Fruit fly (Drosophila melanogaster) whole organism, embryonic: ENCODE measurements around the gene CG6136.

Experiments
- BEAF-32 ChIP-seq: fragments of 200-800 bp; sonication (Bioruptor generic); optimal IDR thresholded peaks from 3 replicates; lab custom pipeline; 2017; ENCODE audit warnings: missing biosample characterization, missing genetic modification characterization, mild to moderate bottlenecking, moderate library complexity, missing genetic modification reagents
- C15 ChIP-seq: fragments of 200-800 bp; sonication (Bioruptor generic); IDR thresholded peaks from 3 replicates; pipeline ENCODE4 v1.3.6; 2022; ENCODE audit warnings: missing biosample characterization, missing genetic modification characterization
- CG10543 ChIP-seq: fragments of 200-800 bp; sonication (Bioruptor generic); optimal IDR thresholded peaks from 3 replicates; lab custom pipeline; 2017; ENCODE audit warnings: missing biosample characterization, mild to moderate bottlenecking, missing genetic modification characterization, moderate library complexity
- CG10565 ChIP-seq: fragments of 200-800 bp; sonication (Bioruptor generic); optimal IDR thresholded peaks from 3 replicates; lab custom pipeline; 2016; ENCODE audit warnings: missing biosample characterization, mild to moderate bottlenecking, missing genetic modification characterization
- CG10979 ChIP-seq: fragments of 200-800 bp; sonication (Bioruptor generic); optimal IDR thresholded peaks from 2 replicates; lab custom pipeline; 2018; ENCODE audit warnings: missing biosample characterization, mild to moderate bottlenecking, missing genetic modification characterization, moderate library complexity
- CG11093 ChIP-seq: fragments of 200-800 bp; sonication (Bioruptor generic); IDR thresholded peaks from 3 replicates; pipeline ENCODE4 v1.3.6; 2022; ENCODE audit warnings: missing biosample characterization, missing genetic modification characterization
- CG11723 ChIP-seq: fragments of 200-800 bp; sonication (Bioruptor generic); optimal IDR thresholded peaks from 2 replicates; lab custom pipeline; 2017; ENCODE audit warnings: missing biosample characterization, mild to moderate bottlenecking, missing genetic modification characterization
- CG12299 ChIP-seq: fragments of 200-800 bp; sonication (Bioruptor generic); optimal IDR thresholded peaks from 2 replicates; lab custom pipeline; 2018; ENCODE audit warnings: missing biosample characterization, mild to moderate bottlenecking, missing genetic modification characterization
- CG14667 ChIP-seq: fragments of 200-800 bp; sonication (Bioruptor generic); IDR thresholded peaks from 2 replicates; pipeline ENCODE4 v1.3.6; 2022; ENCODE audit warnings: missing biosample characterization, missing genetic modification characterization
- CG14965 ChIP-seq: fragments of 200-800 bp; sonication (Bioruptor generic); optimal IDR thresholded peaks from 2 replicates; lab custom pipeline; 2016; ENCODE audit warnings: missing biosample characterization, missing genetic modification characterization, borderline replicate concordance
- CG15479 ChIP-seq: fragments of 200-800 bp; sonication (Bioruptor generic); optimal IDR thresholded peaks from 3 replicates; lab custom pipeline; 2019; ENCODE audit warnings: missing biosample characterization, mild to moderate bottlenecking, missing genetic modification characterization, moderate library complexity
- CG17359 ChIP-seq: fragments of 200-800 bp; sonication (Bioruptor generic); optimal IDR thresholded peaks from 3 replicates; lab custom pipeline; 2018; ENCODE audit warnings: missing biosample characterization, mild to moderate bottlenecking, missing genetic modification characterization, moderate library complexity
- CG17361 ChIP-seq: fragments of 200-800 bp; sonication (Bioruptor generic); IDR thresholded peaks from 3 replicates; pipeline ENCODE4 v1.3.6; 2022; ENCODE audit warnings: missing biosample characterization, missing genetic modification characterization
- CG31441 ChIP-seq: fragments of 200-800 bp; sonication (Bioruptor generic); IDR thresholded peaks from 2 replicates; pipeline ENCODE4 v1.3.6; 2022; ENCODE audit warnings: missing biosample characterization, missing genetic modification characterization
- CG32767 ChIP-seq: fragments of 200-800 bp; sonication (Bioruptor generic); IDR thresholded peaks from 2 replicates; pipeline ENCODE4 v1.3.6; 2022; ENCODE audit warnings: missing biosample characterization, missing genetic modification characterization
- CG3995 ChIP-seq: fragments of 200-800 bp; sonication (Bioruptor generic); optimal IDR thresholded peaks from 3 replicates; lab custom pipeline; 2016; ENCODE audit warnings: missing biosample characterization, missing genetic modification characterization
- CG42726 ChIP-seq: fragments of 200-800 bp; sonication (Bioruptor generic); IDR thresholded peaks from 2 replicates; pipeline ENCODE4 v1.3.6; 2022; ENCODE audit warnings: missing biosample characterization, missing genetic modification characterization; ENCODE audit not compliant: partially characterized antibody
- CG4730 ChIP-seq: fragments of 200-800 bp; sonication (Bioruptor generic); IDR thresholded peaks from 2 replicates; pipeline ENCODE4 v1.3.6; 2022; ENCODE audit warnings: missing biosample characterization, missing genetic modification characterization
- CG5180 ChIP-seq: fragments of 200-800 bp; sonication (Bioruptor generic); optimal IDR thresholded peaks from 3 replicates; lab custom pipeline; 2017; ENCODE audit warnings: missing biosample characterization, missing genetic modification characterization, mild to moderate bottlenecking, moderate library complexity, missing genetic modification reagents
- CG7839 ChIP-seq: fragments of 200-800 bp; sonication (Bioruptor generic); optimal IDR thresholded peaks from 3 replicates; lab custom pipeline; 2018; ENCODE audit warnings: missing biosample characterization, mild to moderate bottlenecking, missing genetic modification characterization, moderate library complexity
- CG8478 ChIP-seq: fragments of >200 bp; optimal IDR thresholded peaks from 2 replicates; lab custom pipeline; 2018
- CG9437 ChIP-seq: fragments of 200-800 bp; sonication (Bioruptor generic); optimal IDR thresholded peaks from 2 replicates; lab custom pipeline; 2018; ENCODE audit warnings: missing biosample characterization, mild to moderate bottlenecking, missing genetic modification characterization
- CG9609 ChIP-seq: fragments of 200-800 bp; sonication (Bioruptor generic); optimal IDR thresholded peaks from 3 replicates; lab custom pipeline; 2016; ENCODE audit warnings: missing biosample characterization, missing genetic modification characterization
- CTCF ChIP-seq: fragments of 200-800 bp; sonication (Bioruptor generic); optimal IDR thresholded peaks from 2 replicates; lab custom pipeline; 2017; ENCODE audit warnings: missing biosample characterization, mild to moderate bottlenecking, missing genetic modification characterization, moderate library complexity
- Chrac-16 ChIP-seq: fragments of 200-800 bp; sonication (Bioruptor generic); optimal IDR thresholded peaks from 3 replicates; lab custom pipeline; 2016; ENCODE audit warnings: missing biosample characterization, missing genetic modification characterization
- Doc2 ChIP-seq: fragments of 200-800 bp; sonication (Bioruptor generic); IDR thresholded peaks from 2 replicates; pipeline ENCODE4 v1.3.6; 2022; ENCODE audit warnings: missing biosample characterization, missing genetic modification characterization
- Fer3 ChIP-seq: fragments of 200-800 bp; sonication (Bioruptor generic); optimal IDR thresholded peaks from 2 replicates; lab custom pipeline; 2018; ENCODE audit warnings: missing biosample characterization, mild to moderate bottlenecking, missing genetic modification characterization, moderate library complexity
- Jarid2 ChIP-seq: fragments of 200-800 bp; sonication (Bioruptor generic); optimal IDR thresholded peaks from 3 replicates; lab custom pipeline; 2017; ENCODE audit warnings: mild to moderate bottlenecking, missing biosample characterization, missing genetic modification reagents, missing genetic modification characterization
- Med ChIP-seq: fragments of 200-800 bp; sonication (Bioruptor generic); peaks from one replicate; lab custom pipeline; 2016; ENCODE audit warnings: missing biosample characterization, missing genetic modification characterization, mild to moderate bottlenecking, inconsistent platforms, moderate library complexity
- Meics ChIP-seq: fragments of 200-800 bp; sonication (Bioruptor generic); optimal IDR thresholded peaks from 2 replicates; lab custom pipeline; 2017; ENCODE audit warnings: missing biosample characterization, mild to moderate bottlenecking, missing genetic modification characterization
- Nf-YB ChIP-seq: fragments of 200-800 bp; sonication (Bioruptor generic); optimal IDR thresholded peaks from 3 replicates; lab custom pipeline; 2019; ENCODE audit warnings: missing biosample characterization, mild to moderate bottlenecking, missing genetic modification characterization, moderate library complexity
- Pdp1 ChIP-seq, 2 experiments: fragments of 200-800 bp; sonication (Bioruptor generic); optimal IDR thresholded peaks; 3 replicates each; lab custom pipeline; 2016; ENCODE audit warnings: missing biosample characterization in 2 of 2, missing genetic modification characterization in 2 of 2, mild to moderate bottlenecking in 1 of 2, moderate library complexity in 1 of 2
- Ptx1 ChIP-seq: fragments of 200-800 bp; sonication (Bioruptor generic); IDR thresholded peaks from 2 replicates; pipeline ENCODE4 v1.3.6; 2022; ENCODE audit warnings: missing biosample characterization, missing genetic modification characterization
- Scr ChIP-seq: fragments of 200-800 bp; sonication (Bioruptor generic); IDR thresholded peaks from 2 replicates; pipeline ENCODE4 v1.3.6; 2022; ENCODE audit warnings: missing biosample characterization, missing genetic modification characterization; ENCODE audit not compliant: partially characterized antibody
- YL-1 ChIP-seq: fragments of 200-800 bp; sonication (Bioruptor generic); optimal IDR thresholded peaks from 3 replicates; lab custom pipeline; 2017; ENCODE audit warnings: missing biosample characterization, mild to moderate bottlenecking, missing genetic modification characterization
- ap ChIP-seq: fragments of 200-800 bp; sonication (Bioruptor generic); IDR thresholded peaks from 2 replicates; pipeline ENCODE4 v1.3.6; 2022; ENCODE audit warnings: missing biosample characterization, missing genetic modification characterization
- cad ChIP-seq: fragments of >200 bp; optimal IDR thresholded peaks from 2 replicates; lab custom pipeline; 2017; ENCODE audit warnings: missing biosample characterization, missing genetic modification characterization
- caup ChIP-seq: fragments of 200-800 bp; sonication (Bioruptor generic); optimal IDR thresholded peaks from 3 replicates; lab custom pipeline; 2017; ENCODE audit warnings: missing biosample characterization, mild to moderate bottlenecking, missing genetic modification characterization, moderate library complexity; ENCODE audit not compliant: severe bottlenecking
- chm ChIP-seq: fragments of 200-800 bp; sonication (Bioruptor generic); IDR thresholded peaks from 2 replicates; pipeline ENCODE4 v1.3.6; 2022; ENCODE audit warnings: missing biosample characterization, missing genetic modification characterization
- crol ChIP-seq: fragments of 200-800 bp; sonication (Bioruptor generic); IDR thresholded peaks from 2 replicates; pipeline ENCODE4 v1.3.6; 2022; ENCODE audit warnings: missing biosample characterization, missing genetic modification characterization
- gem ChIP-seq: fragments of 200-800 bp; sonication (Bioruptor generic); optimal IDR thresholded peaks from 2 replicates; lab custom pipeline; 2019; ENCODE audit warnings: missing biosample characterization, mild to moderate bottlenecking, missing genetic modification characterization, moderate library complexity
- h ChIP-seq: fragments of >200 bp; optimal IDR thresholded peaks from 2 replicates; lab custom pipeline; 2017
- lab ChIP-seq: fragments of 200-800 bp; sonication (Bioruptor generic); optimal IDR thresholded peaks from 3 replicates; lab custom pipeline; 2017; ENCODE audit warnings: missing biosample characterization, missing genetic modification characterization, mild to moderate bottlenecking, moderate library complexity, missing genetic modification reagents
- pb ChIP-seq: fragments of 200-800 bp; sonication (Bioruptor generic); optimal IDR thresholded peaks from 3 replicates; lab custom pipeline; 2016; ENCODE audit warnings: missing biosample characterization, missing genetic modification characterization
- ro ChIP-seq: fragments of 200-800 bp; sonication (Bioruptor generic); IDR thresholded peaks from 2 replicates; pipeline ENCODE4 v1.3.6; 2022; ENCODE audit warnings: missing biosample characterization, missing genetic modification characterization
- slou ChIP-seq: fragments of 200-800 bp; sonication (Bioruptor generic); optimal IDR thresholded peaks from 3 replicates; lab custom pipeline; 2016; ENCODE audit warnings: missing biosample characterization, missing genetic modification characterization
- slp2 ChIP-seq: fragments of 200-800 bp; sonication (Bioruptor generic); optimal IDR thresholded peaks from 2 replicates; lab custom pipeline; 2016; ENCODE audit warnings: missing biosample characterization, missing genetic modification characterization
- sna ChIP-seq: fragments of 200-800 bp; sonication (Bioruptor generic); IDR thresholded peaks from 2 replicates; pipeline ENCODE4 v1.3.6; 2022; ENCODE audit warnings: missing biosample characterization, missing genetic modification characterization; ENCODE audit not compliant: partially characterized antibody
- sob ChIP-seq: fragments of 200-800 bp; sonication (Bioruptor generic); IDR thresholded peaks from 2 replicates; pipeline ENCODE4 v1.3.6; 2022; ENCODE audit warnings: missing biosample characterization, missing genetic modification characterization
- tin ChIP-seq: fragments of 200-800 bp; sonication (Bioruptor generic); optimal IDR thresholded peaks from 3 replicates; lab custom pipeline; 2016; ENCODE audit warnings: missing biosample characterization, missing genetic modification characterization
- trh ChIP-seq: fragments of 200-800 bp; sonication (Bioruptor generic); optimal IDR thresholded peaks from 2 replicates; lab custom pipeline; 2016; ENCODE audit warnings: missing biosample characterization, missing genetic modification characterization
- yki ChIP-seq: fragments of >200 bp; optimal IDR thresholded peaks from 3 replicates; lab custom pipeline; 2018
- zf30C ChIP-seq: fragments of 200-800 bp; sonication (Bioruptor generic); optimal IDR thresholded peaks from 3 replicates; lab custom pipeline; 2018; ENCODE audit warnings: missing biosample characterization, mild to moderate bottlenecking, missing genetic modification characterization

The CG6136 gene

dm6 chr3R:15361490-15361889 is 10.5 kb downstream of the CG6136 start, which contains the start of the genes Cog2 and Trax (continued):
- TF ChIP-seq CG12299 (tag; lab: Kevin White, UChicago) (no peak), CG10543 (GFP tag; lab: Kevin White, UChicago) (no peak), CG4730 (GFP tag; lab: Robert Waterston, UW) (no peak), CG11093 (GFP tag; lab: Robert Waterston, UW) (no peak), sob (GFP tag; lab: Robert Waterston, UW) (no peak), sna (GFP tag; lab: Robert Waterston, UW) (peak; percentile 92), ro (GFP tag; lab: Robert Waterston, UW) (no peak), Med (GFP tag; lab: Kevin White, UChicago) (peak; percentile 73), trh (GFP tag; lab: Kevin White, UChicago) (no peak), Fer3 (tag; lab: Kevin White, UChicago) (no peak), CG32767 (GFP tag; lab: Robert Waterston, UW) (no peak), Meics (GFP tag; lab: Kevin White, UChicago) (no peak), chm (GFP tag; lab: Robert Waterston, UW) (no peak), pb (GFP tag; lab: Kevin White, UChicago) (no peak), CG11723 (GFP tag; lab: Kevin White, UChicago) (no peak), CG9437 (GFP tag; lab: Kevin White, UChicago) (no peak), CG17361 (GFP tag; lab: Robert Waterston, UW) (no peak), h (no peak), CG8478 (lab: Kevin White, UChicago) (no peak), YL-1 (peak; percentile 41), CG15479 (no peak), CG3995 (GFP tag; lab: Kevin White, UChicago) (no peak), CG31441 (GFP tag; lab: Robert Waterston, UW) (no peak), Pdp1 (GFP tag; optimal IDR thresholded peaks at IDR 0.05; lab: Kevin White, UChicago) (no peak), CG14667 (no peak), CTCF (GFP tag; lab: Kevin White, UChicago) (no peak), yki (lab: Kevin White, UChicago) (no peak), C15 (GFP tag; lab: Robert Waterston, UW) (no peak), CG10979 (no peak), ap (GFP tag; lab: Robert Waterston, UW) (no peak), caup (GFP tag; lab: Kevin White, UChicago) (no peak), CG14965 (GFP tag; lab: Kevin White, UChicago) (no peak), slp2 (no peak), Nf-YB (GFP tag; lab: Kevin White, UChicago) (no peak), Scr (peak; percentile 92), tin (no peak), crol (GFP tag; lab: Robert Waterston, UW) (no peak), CG10565 (GFP tag; lab: Kevin White, UChicago) (no peak), BEAF-32 (GFP tag; lab: Kevin White, UChicago) (peak; percentile 73), CG42726 (GFP tag; lab: Robert Waterston, UW) (peak; percentile 91), Ptx1 (GFP tag; lab: Robert Waterston, UW) (no peak), CG7839 (no peak), zf30C (GFP tag; lab: Kevin White, UChicago) (no peak), lab (GFP tag; lab: Kevin White, UChicago) (no peak), Doc2 (GFP tag; lab: Robert Waterston, UW) (no peak), cad (no peak), CG17359 (no peak), Jarid2 (GFP tag; lab: Kevin White, UChicago) (no peak), Chrac-16 (no peak), CG9609 (no peak), slou (GFP tag; lab: Kevin White, UChicago) (no peak), gem (tag; lab: Kevin White, UChicago) (no peak), CG5180 (GFP tag; lab: Kevin White, UChicago) (no peak)
